Fruit fly (Drosophila melanogaster) whole organism, embryonic: ENCODE measurements around the gene scrib.

ENCODE experiments used
- Atf6 ChIP-seq: fragments of 200-800 bp; sonication (Bioruptor generic); IDR thresholded peaks from 2 replicates; pipeline ENCODE4 v1.3.6; 2022; ENCODE audit warnings: missing biosample characterization, missing genetic modification characterization
- CG10366 ChIP-seq: fragments of 200-800 bp; sonication (Bioruptor generic); IDR thresholded peaks from 2 replicates; pipeline ENCODE4 v1.3.6; 2022; ENCODE audit warnings: missing biosample characterization, missing genetic modification characterization
- CG11695 ChIP-seq: fragments of 200-800 bp; sonication (Bioruptor generic); IDR thresholded peaks from 3 replicates; pipeline ENCODE4 v1.3.6; 2022; ENCODE audit warnings: missing biosample characterization, missing genetic modification characterization
- CG12071 ChIP-seq: fragments of 200-800 bp; sonication (Bioruptor generic); optimal IDR thresholded peaks from 3 replicates; lab custom pipeline; 2018; ENCODE audit warnings: missing biosample characterization, mild to moderate bottlenecking, missing genetic modification characterization
- CG12659 ChIP-seq: fragments of 200-800 bp; sonication (Bioruptor generic); optimal IDR thresholded peaks from 3 replicates; lab custom pipeline; 2017; ENCODE audit warnings: mild to moderate bottlenecking, missing biosample characterization, missing genetic modification reagents, missing genetic modification characterization
- CG12769 ChIP-seq: fragments of 200-800 bp; sonication (Bioruptor generic); optimal IDR thresholded peaks from 2 replicates; lab custom pipeline; 2019; ENCODE audit warnings: missing biosample characterization, mild to moderate bottlenecking, missing genetic modification characterization, moderate library complexity
- CG15073 ChIP-seq: fragments of 200-800 bp; sonication (Bioruptor generic); optimal IDR thresholded peaks from 2 replicates; lab custom pipeline; 2016; ENCODE audit warnings: missing biosample characterization, missing genetic modification characterization
- CG2116 ChIP-seq: fragments of 200-800 bp; sonication (Bioruptor generic); optimal IDR thresholded peaks from 3 replicates; lab custom pipeline; 2018; ENCODE audit warnings: missing biosample characterization, mild to moderate bottlenecking, missing genetic modification characterization
- CG2202 ChIP-seq: fragments of 200-800 bp; sonication (Bioruptor generic); optimal IDR thresholded peaks from 2 replicates; lab custom pipeline; 2018; ENCODE audit warnings: missing biosample characterization, mild to moderate bottlenecking, missing genetic modification characterization
- CG31388 ChIP-seq: fragments of 200-800 bp; sonication (Bioruptor generic); optimal IDR thresholded peaks from 2 replicates; lab custom pipeline; 2016; ENCODE audit warnings: missing biosample characterization, missing genetic modification characterization
- CG3163 ChIP-seq: fragments of 200-800 bp; sonication (Bioruptor generic); optimal IDR thresholded peaks from 3 replicates; lab custom pipeline; 2016; ENCODE audit warnings: missing biosample characterization, missing genetic modification characterization
- CG3281 ChIP-seq: fragments of 200-800 bp; sonication (Bioruptor generic); optimal IDR thresholded peaks from 3 replicates; lab custom pipeline; 2017; ENCODE audit warnings: missing biosample characterization, mild to moderate bottlenecking, missing genetic modification characterization
- CG33557 ChIP-seq: fragments of 200-800 bp; sonication (Bioruptor generic); optimal IDR thresholded peaks from 2 replicates; lab custom pipeline; 2019; ENCODE audit warnings: missing biosample characterization, mild to moderate bottlenecking, missing genetic modification characterization, moderate library complexity
- CG3995 ChIP-seq: fragments of 200-800 bp; sonication (Bioruptor generic); optimal IDR thresholded peaks from 3 replicates; lab custom pipeline; 2016; ENCODE audit warnings: missing biosample characterization, missing genetic modification characterization
- CG4404 ChIP-seq: fragments of 200-800 bp; sonication (Bioruptor generic); IDR thresholded peaks from 2 replicates; pipeline ENCODE4 v1.3.6; 2022; ENCODE audit warnings: missing biosample characterization, missing genetic modification characterization
- CG4854 ChIP-seq: fragments of 200-800 bp; sonication (Bioruptor generic); optimal IDR thresholded peaks from 2 replicates; lab custom pipeline; 2016; ENCODE audit warnings: missing biosample characterization, missing genetic modification characterization, inconsistent platforms
- CG5245 ChIP-seq: fragments of 200-800 bp; sonication (Bioruptor generic); optimal IDR thresholded peaks from 3 replicates; lab custom pipeline; 2016; ENCODE audit warnings: missing biosample characterization, missing genetic modification characterization
- CG6272 ChIP-seq: fragments of 200-800 bp; sonication (Bioruptor generic); IDR thresholded peaks from 2 replicates; pipeline ENCODE4 v1.3.6; 2022; ENCODE audit warnings: missing biosample characterization, missing genetic modification characterization
- CG6689 ChIP-seq: fragments of 200-800 bp; sonication (Bioruptor generic); IDR thresholded peaks from 2 replicates; pipeline ENCODE4 v1.3.6; 2022; ENCODE audit warnings: missing biosample characterization, missing genetic modification characterization
- CG6791 ChIP-seq: fragments of 200-800 bp; sonication (Bioruptor generic); IDR thresholded peaks from 3 replicates; pipeline ENCODE4 v1.3.6; 2022; ENCODE audit warnings: missing biosample characterization, missing genetic modification characterization; ENCODE audit not compliant: partially characterized antibody
- CG6854 ChIP-seq: fragments of 200-800 bp; sonication (Bioruptor generic); optimal IDR thresholded peaks from 3 replicates; lab custom pipeline; 2017; ENCODE audit warnings: missing biosample characterization, mild to moderate bottlenecking, missing genetic modification characterization
- CG8388 ChIP-seq: fragments of 200-800 bp; sonication (Bioruptor generic); optimal IDR thresholded peaks from 2 replicates; lab custom pipeline; 2019; ENCODE audit warnings: missing biosample characterization, mild to moderate bottlenecking, missing genetic modification characterization, moderate library complexity
- CG9876 ChIP-seq: fragments of 200-800 bp; sonication (Bioruptor generic); optimal IDR thresholded peaks from 2 replicates; lab custom pipeline; 2016; ENCODE audit warnings: missing biosample characterization, missing genetic modification characterization
- CrebB ChIP-seq: fragments of 200-800 bp; sonication (Bioruptor generic); optimal IDR thresholded peaks from 3 replicates; lab custom pipeline; 2018; ENCODE audit warnings: missing biosample characterization, mild to moderate bottlenecking, missing genetic modification characterization
- Dll ChIP-seq: fragments of 200-800 bp; sonication (Bioruptor generic); IDR thresholded peaks from 4 replicates; pipeline ENCODE4 v1.3.6; 2022; ENCODE audit warnings: missing biosample characterization, missing genetic modification characterization; ENCODE audit not compliant: partially characterized antibody
- Fer2 ChIP-seq: fragments of 200-800 bp; sonication (Bioruptor generic); optimal IDR thresholded peaks from 2 replicates; lab custom pipeline; 2018; ENCODE audit warnings: missing biosample characterization, mild to moderate bottlenecking, missing genetic modification characterization, moderate library complexity
- HLH3B ChIP-seq: fragments of 200-800 bp; sonication (Bioruptor generic); IDR thresholded peaks from 2 replicates; pipeline ENCODE4 v1.3.6; 2022; ENCODE audit warnings: missing biosample characterization, missing genetic modification characterization
- HLH54F ChIP-seq: fragments of 200-800 bp; sonication (Bioruptor generic); optimal IDR thresholded peaks from 3 replicates; lab custom pipeline; 2016; ENCODE audit warnings: missing biosample characterization, missing genetic modification characterization
- HmgD ChIP-seq: fragments of 200-800 bp; sonication (Bioruptor generic); optimal IDR thresholded peaks from 3 replicates; lab custom pipeline; 2016; ENCODE audit warnings: missing biosample characterization, missing genetic modification characterization
- Hr51 ChIP-seq, 2 experiments: fragments of 200-800 bp; sonication (Bioruptor generic); optimal IDR thresholded peaks; 2 replicates in 1 of 2; 3 replicates in 1 of 2; lab custom pipeline; 2016 to 2018; ENCODE audit warnings: missing biosample characterization in 2 of 2, missing genetic modification characterization in 2 of 2, mild to moderate bottlenecking in 1 of 2, moderate library complexity in 1 of 2
- Mad ChIP-seq: fragments of 200-800 bp; sonication (Bioruptor generic); optimal IDR thresholded peaks from 2 replicates; lab custom pipeline; 2016; ENCODE audit warnings: missing biosample characterization, missing genetic modification characterization
- Oli ChIP-seq: fragments of 200-800 bp; sonication (Bioruptor generic); optimal IDR thresholded peaks from 2 replicates; lab custom pipeline; 2018; ENCODE audit warnings: missing biosample characterization, mild to moderate bottlenecking, missing genetic modification characterization, moderate library complexity
- Ravus ChIP-seq: fragments of 200-800 bp; sonication (Bioruptor generic); IDR thresholded peaks from 2 replicates; pipeline ENCODE4 v1.3.6; 2022; ENCODE audit warnings: missing biosample characterization, missing genetic modification characterization
- Sin3A ChIP-seq: fragments of >200 bp; optimal IDR thresholded peaks from 2 replicates; lab custom pipeline; 2018
- Six4 ChIP-seq: fragments of 200-800 bp; sonication (Bioruptor generic); optimal IDR thresholded peaks from 2 replicates; lab custom pipeline; 2016; ENCODE audit warnings: missing biosample characterization, missing genetic modification characterization
- Sox102F ChIP-seq: fragments of 200-800 bp; sonication (Bioruptor generic); optimal IDR thresholded peaks from 2 replicates; lab custom pipeline; 2018; ENCODE audit warnings: missing biosample characterization, mild to moderate bottlenecking, missing genetic modification characterization, moderate library complexity
- Spps ChIP-seq: fragments of 200-800 bp; sonication (Bioruptor generic); optimal IDR thresholded peaks from 2 replicates; lab custom pipeline; 2018; ENCODE audit warnings: missing biosample characterization, mild to moderate bottlenecking, missing genetic modification characterization
- chn ChIP-seq: fragments of 200-800 bp; sonication (Bioruptor generic); optimal IDR thresholded peaks from 2 replicates; lab custom pipeline; 2016; ENCODE audit warnings: missing biosample characterization, missing genetic modification characterization
- cwo ChIP-seq: fragments of 200-800 bp; sonication (Bioruptor generic); optimal IDR thresholded peaks from 3 replicates; lab custom pipeline; 2017; ENCODE audit warnings: missing biosample characterization, missing genetic modification characterization, mild to moderate bottlenecking, moderate library complexity, missing genetic modification reagents
- ems ChIP-seq: fragments of 200-800 bp; sonication (Bioruptor generic); optimal IDR thresholded peaks from 3 replicates; lab custom pipeline; 2016; ENCODE audit warnings: missing biosample characterization, missing genetic modification characterization
- esg ChIP-seq: fragments of 200-800 bp; sonication (Bioruptor generic); conservative IDR thresholded peaks from 2 replicates; pipeline ENCODE4 v1.3.6; 2022; ENCODE audit warnings: missing biosample characterization, missing genetic modification characterization
- gce ChIP-seq: fragments of 200-800 bp; sonication (Bioruptor generic); IDR thresholded peaks from 3 replicates; pipeline ENCODE4 v1.3.6; 2022; ENCODE audit warnings: missing biosample characterization, missing genetic modification characterization
- gcm2 ChIP-seq: fragments of 200-800 bp; sonication (Bioruptor generic); optimal IDR thresholded peaks from 2 replicates; lab custom pipeline; 2016; ENCODE audit warnings: missing biosample characterization, missing genetic modification characterization
- nerfin-2 ChIP-seq: fragments of 200-800 bp; sonication (Bioruptor generic); IDR thresholded peaks from 2 replicates; pipeline ENCODE4 v1.3.6; 2022; ENCODE audit warnings: missing biosample characterization, missing genetic modification characterization; ENCODE audit not compliant: partially characterized antibody
- prd ChIP-seq, 3 experiments: fragments of >200 bp in 2 of 3; fragments of 200-800 bp in 1 of 3; sonication (Bioruptor generic) in 1 of 3; optimal IDR thresholded peaks in 2 of 3; IDR thresholded peaks in 1 of 3; 2 replicates in 2 of 3; 3 replicates in 1 of 3; pipeline versions ENCODE4 v1.3.6 to Lab custom; 2017 to 2022; ENCODE audit warnings: missing biosample characterization in 1 of 3, missing genetic modification characterization in 1 of 3
- run ChIP-seq: fragments of 200-800 bp; sonication (Bioruptor generic); optimal IDR thresholded peaks from 3 replicates; lab custom pipeline; 2018; ENCODE audit warnings: missing biosample characterization, mild to moderate bottlenecking, missing genetic modification characterization
- sim ChIP-seq: fragments of 200-800 bp; sonication (Bioruptor generic); IDR thresholded peaks from 2 replicates; pipeline ENCODE4 v1.3.6; 2022; ENCODE audit warnings: missing biosample characterization, missing genetic modification characterization
- tio ChIP-seq: fragments of 200-800 bp; sonication (Bioruptor generic); optimal IDR thresholded peaks from 2 replicates; lab custom pipeline; 2017; ENCODE audit warnings: missing biosample characterization, missing genetic modification characterization, inconsistent platforms
- unc-4 ChIP-seq: fragments of 200-800 bp; sonication (Bioruptor generic); IDR thresholded peaks from 2 replicates; pipeline ENCODE4 v1.3.6; 2022; ENCODE audit warnings: missing biosample characterization, missing genetic modification characterization; ENCODE audit not compliant: partially characterized antibody
- zen ChIP-seq: fragments of 200-800 bp; sonication (Bioruptor generic); optimal IDR thresholded peaks from 3 replicates; lab custom pipeline; 2018; ENCODE audit warnings: missing biosample characterization, mild to moderate bottlenecking, missing genetic modification characterization, moderate library complexity

The scrib gene

dm6 chr3R:26534805-26535416, 1.2 kb upstream of the scrib start, which contains the start of gene plum (continued):
- peak; percentile 37 for TF ChIP-seq CG12659 (GFP tag; lab: Kevin White, UChicago)
- no peak for TF ChIP-seq unc-4 (GFP tag; lab: Robert Waterston, UW)
- no peak for TF ChIP-seq CG6854 (GFP tag; lab: Kevin White, UChicago)
- TF ChIP-seq tio (GFP tag; lab: Kevin White, UChicago) = no peak
- peak; percentile 18 for TF ChIP-seq CG9876
- TF ChIP-seq CG10366 (GFP tag; lab: Robert Waterston, UW) = no peak
- peak; percentile 20 for TF ChIP-seq CG3281 (GFP tag; lab: Kevin White, UChicago)
- no peak for TF ChIP-seq CG12071 (GFP tag; lab: Kevin White, UChicago)
- TF ChIP-seq Mad (GFP tag; lab: Kevin White, UChicago) = no peak
- no peak for TF ChIP-seq esg
- TF ChIP-seq ems (GFP tag; lab: Kevin White, UChicago) = no peak
- no peak for TF ChIP-seq Ravus (GFP tag; lab: Robert Waterston, UW)
- no peak for TF ChIP-seq Sox102F (GFP tag; lab: Kevin White, UChicago)
- no peak for TF ChIP-seq Six4
- no peak for TF ChIP-seq CG8388 (GFP tag; lab: Kevin White, UChicago)
- TF ChIP-seq HLH3B (GFP tag; lab: Robert Waterston, UW) = no peak
- no peak for TF ChIP-seq CG31388 (GFP tag; lab: Kevin White, UChicago)
- peak; percentile 19 for TF ChIP-seq HmgD (GFP tag; lab: Kevin White, UChicago)
- peak; percentile 92 for TF ChIP-seq CG3163
- no peak for TF ChIP-seq CG4404 (GFP tag; lab: Robert Waterston, UW)
- no peak for TF ChIP-seq HLH54F (GFP tag; lab: Kevin White, UChicago)
- no peak for TF ChIP-seq CG2116
- TF ChIP-seq CG5245 = no peak
- no peak for TF ChIP-seq CG15073 (GFP tag; lab: Kevin White, UChicago)
- TF ChIP-seq gce = 0 out of 3 replicates have a peak, but pooled peaks have one; percentile 36
- TF ChIP-seq CG6791 (GFP tag; lab: Robert Waterston, UW) = no peak
- TF ChIP-seq Hr51 (GFP tag; optimal IDR thresholded peaks at IDR 0.05; lab: Kevin White, UChicago) = peak in 1 of 2 experiments; percentile 1
- no peak for TF ChIP-seq Spps
- no peak for TF ChIP-seq sim (GFP tag; lab: Robert Waterston, UW)
- TF ChIP-seq CG12769 (tag; lab: Kevin White, UChicago) = peak; percentile 94
- TF ChIP-seq zen (tag; lab: Kevin White, UChicago) = no peak
- TF ChIP-seq CrebB (tag; lab: Kevin White, UChicago) = no peak
- no peak for TF ChIP-seq CG6272 (GFP tag; lab: Robert Waterston, UW)
- TF ChIP-seq nerfin-2 (GFP tag; lab: Robert Waterston, UW) = peak; percentile 40; the same call in 1 of the 2 replicates
- TF ChIP-seq CG4854 (GFP tag; lab: Kevin White, UChicago) = no peak
- TF ChIP-seq CG3995 (GFP tag; lab: Kevin White, UChicago) = peak; percentile 90
- TF ChIP-seq CG11695 = no peak
- TF ChIP-seq prd (optimal IDR thresholded peaks at IDR 0.05; lab: Kevin White, UChicago) = no peak
- TF ChIP-seq prd (GFP tag; IDR thresholded peaks at IDR 0.05; lab: Robert Waterston, UW) = no peak
- TF ChIP-seq gcm2 = no peak
- no peak for TF ChIP-seq CG33557 (GFP tag; lab: Kevin White, UChicago)
- no peak for TF ChIP-seq CG6689 (GFP tag; lab: Robert Waterston, UW)
- 0 out of 2 replicates have a peak, but pooled peaks have one; percentile 17 for TF ChIP-seq Atf6 (GFP tag; lab: Robert Waterston, UW)
- TF ChIP-seq Sin3A (lab: Kevin White, UChicago) = no peak
- no peak for TF ChIP-seq cwo (GFP tag; lab: Kevin White, UChicago)
- TF ChIP-seq CG2202 (tag; lab: Kevin White, UChicago) = no peak
- TF ChIP-seq Oli (tag; lab: Kevin White, UChicago) = no peak
- no peak for TF ChIP-seq Fer2 (tag; lab: Kevin White, UChicago)
- no peak for TF ChIP-seq run (tag; lab: Kevin White, UChicago)
- no peak for TF ChIP-seq chn (GFP tag; lab: Kevin White, UChicago)
- TF ChIP-seq Dll = no peak
